Fruit fly (Drosophila melanogaster) whole organism, embryonic: ENCODE results near the gene CG6527.

ENCODE experiments used
- B-H1 ChIP-seq: fragments of 200-800 bp; sonication (Bioruptor generic); IDR thresholded peaks from 3 replicates; pipeline ENCODE4 v1.3.6; 2022; ENCODE audit warnings: missing biosample characterization, missing genetic modification characterization
- CG11085 ChIP-seq: fragments of 200-800 bp; sonication (Bioruptor generic); IDR thresholded peaks from 2 replicates; pipeline ENCODE4 v1.3.6; 2022; ENCODE audit warnings: missing biosample characterization, missing genetic modification characterization
- CG12071 ChIP-seq: fragments of 200-800 bp; sonication (Bioruptor generic); optimal IDR thresholded peaks from 3 replicates; lab custom pipeline; 2018; ENCODE audit warnings: missing biosample characterization, mild to moderate bottlenecking, missing genetic modification characterization
- CG12769 ChIP-seq: fragments of 200-800 bp; sonication (Bioruptor generic); optimal IDR thresholded peaks from 2 replicates; lab custom pipeline; 2019; ENCODE audit warnings: missing biosample characterization, mild to moderate bottlenecking, missing genetic modification characterization, moderate library complexity
- CG12942 ChIP-seq: fragments of 200-800 bp; sonication (Bioruptor generic); optimal IDR thresholded peaks from 3 replicates; lab custom pipeline; 2016; ENCODE audit warnings: missing biosample characterization, missing genetic modification characterization
- CG17186 ChIP-seq: fragments of 200-800 bp; sonication (Bioruptor generic); optimal IDR thresholded peaks from 3 replicates; lab custom pipeline; 2017; ENCODE audit warnings: missing biosample characterization, missing genetic modification reagents, missing genetic modification characterization
- CG17328 ChIP-seq: fragments of 200-800 bp; sonication (Bioruptor generic); IDR thresholded peaks from 2 replicates; pipeline ENCODE4 v1.3.6; 2022; ENCODE audit warnings: missing biosample characterization, missing genetic modification characterization
- CG17568 ChIP-seq: fragments of 200-800 bp; sonication (Bioruptor generic); optimal IDR thresholded peaks from 2 replicates; lab custom pipeline; 2018; ENCODE audit warnings: missing biosample characterization, mild to moderate bottlenecking, missing genetic modification characterization, moderate library complexity
- CG17802 ChIP-seq: fragments of 200-800 bp; sonication (Bioruptor generic); optimal IDR thresholded peaks from 2 replicates; lab custom pipeline; 2018; ENCODE audit warnings: missing biosample characterization, mild to moderate bottlenecking, missing genetic modification characterization, moderate library complexity
- CG30431 ChIP-seq: fragments of 200-800 bp; sonication (Bioruptor generic); optimal IDR thresholded peaks from 2 replicates; lab custom pipeline; 2017; ENCODE audit warnings: missing biosample characterization, missing genetic modification characterization
- CG3065 ChIP-seq: fragments of 200-800 bp; sonication (Bioruptor generic); optimal IDR thresholded peaks from 2 replicates; lab custom pipeline; 2016; ENCODE audit warnings: missing biosample characterization, missing genetic modification characterization
- CG31224 ChIP-seq: fragments of 200-800 bp; sonication (Bioruptor generic); IDR thresholded peaks from 2 replicates; pipeline ENCODE4 v1.3.6; 2022; ENCODE audit warnings: missing biosample characterization, missing genetic modification characterization
- CG31388 ChIP-seq: fragments of 200-800 bp; sonication (Bioruptor generic); optimal IDR thresholded peaks from 2 replicates; lab custom pipeline; 2016; ENCODE audit warnings: missing biosample characterization, missing genetic modification characterization
- CG32767 ChIP-seq: fragments of 200-800 bp; sonication (Bioruptor generic); IDR thresholded peaks from 2 replicates; pipeline ENCODE4 v1.3.6; 2022; ENCODE audit warnings: missing biosample characterization, missing genetic modification characterization
- CG34376 ChIP-seq: fragments of 200-800 bp; sonication (Bioruptor generic); optimal IDR thresholded peaks from 2 replicates; lab custom pipeline; 2018; ENCODE audit warnings: missing biosample characterization, mild to moderate bottlenecking, missing genetic modification characterization
- CG43689 ChIP-seq: fragments of 200-800 bp; sonication (Bioruptor generic); IDR thresholded peaks from 2 replicates; pipeline ENCODE4 v1.3.6; 2022; ENCODE audit warnings: missing biosample characterization, missing genetic modification characterization
- CG8290 ChIP-seq, 3 experiments: fragments of 200-800 bp; sonication (Bioruptor generic); optimal IDR thresholded peaks; 2 replicates each; lab custom pipeline; 2016 to 2019; ENCODE audit warnings: missing biosample characterization in 3 of 3, missing genetic modification characterization in 3 of 3, mild to moderate bottlenecking in 2 of 3, moderate library complexity in 1 of 3
- CG9609 ChIP-seq: fragments of 200-800 bp; sonication (Bioruptor generic); optimal IDR thresholded peaks from 3 replicates; lab custom pipeline; 2016; ENCODE audit warnings: missing biosample characterization, missing genetic modification characterization
- D19A ChIP-seq: fragments of 200-800 bp; optimal IDR thresholded peaks from 3 replicates; lab custom pipeline; 2019; ENCODE audit warnings: missing biosample characterization, mild to moderate bottlenecking, missing genetic modification characterization, moderate library complexity
- Dip3 ChIP-seq: fragments of 200-800 bp; sonication (Bioruptor generic); optimal IDR thresholded peaks from 3 replicates; lab custom pipeline; 2016; ENCODE audit warnings: missing biosample characterization, missing genetic modification characterization
- Doc3 ChIP-seq: fragments of 200-800 bp; sonication (Bioruptor generic); IDR thresholded peaks from 3 replicates; pipeline ENCODE4 v1.3.6; 2022; ENCODE audit warnings: missing biosample characterization, missing genetic modification characterization; ENCODE audit not compliant: partially characterized antibody
- ERR ChIP-seq: fragments of 200-800 bp; sonication (Bioruptor generic); optimal IDR thresholded peaks from 2 replicates; lab custom pipeline; 2016; ENCODE audit warnings: missing biosample characterization, missing genetic modification characterization
- H15 ChIP-seq: fragments of 200-800 bp; sonication (Bioruptor generic); IDR thresholded peaks from 3 replicates; pipeline ENCODE4 v1.3.6; 2022; ENCODE audit warnings: missing biosample characterization, missing genetic modification characterization
- HmgD ChIP-seq: fragments of 200-800 bp; sonication (Bioruptor generic); optimal IDR thresholded peaks from 3 replicates; lab custom pipeline; 2016; ENCODE audit warnings: missing biosample characterization, missing genetic modification characterization
- HmgZ ChIP-seq: fragments of 200-800 bp; sonication (Bioruptor generic); optimal IDR thresholded peaks from 2 replicates; lab custom pipeline; 2018; ENCODE audit warnings: missing biosample characterization, mild to moderate bottlenecking, missing genetic modification characterization
- MTF-1 ChIP-seq: fragments of 200-800 bp; sonication (Bioruptor generic); optimal IDR thresholded peaks from 2 replicates; lab custom pipeline; 2018; ENCODE audit warnings: missing biosample characterization, mild to moderate bottlenecking, missing genetic modification characterization, borderline replicate concordance
- NC2α ChIP-seq: fragments of 200-800 bp; sonication (Bioruptor generic); optimal IDR thresholded peaks from 2 replicates; lab custom pipeline; 2016; ENCODE audit warnings: missing biosample characterization, missing genetic modification characterization
- Neu2 ChIP-seq: fragments of 200-800 bp; sonication (Bioruptor generic); optimal IDR thresholded peaks from 3 replicates; lab custom pipeline; 2016; ENCODE audit warnings: missing biosample characterization, missing genetic modification characterization, borderline replicate concordance
- Opbp ChIP-seq: fragments of 200-800 bp; sonication (Bioruptor generic); IDR thresholded peaks from 3 replicates; pipeline ENCODE4 v1.3.6; 2022; ENCODE audit warnings: missing biosample characterization, missing genetic modification characterization; ENCODE audit not compliant: partially characterized antibody
- Rfx ChIP-seq: fragments of 200-800 bp; sonication (Bioruptor generic); IDR thresholded peaks from 2 replicates; pipeline ENCODE4 v1.3.6; 2022; ENCODE audit warnings: missing biosample characterization, missing genetic modification characterization
- Scr ChIP-seq: fragments of 200-800 bp; sonication (Bioruptor generic); IDR thresholded peaks from 2 replicates; pipeline ENCODE4 v1.3.6; 2022; ENCODE audit warnings: missing biosample characterization, missing genetic modification characterization; ENCODE audit not compliant: partially characterized antibody
- Sin3A ChIP-seq: fragments of >200 bp; optimal IDR thresholded peaks from 2 replicates; lab custom pipeline; 2018
- Sry-β ChIP-seq: fragments of 200-800 bp; sonication (Bioruptor generic); optimal IDR thresholded peaks from 2 replicates; lab custom pipeline; 2018; ENCODE audit warnings: missing biosample characterization, mild to moderate bottlenecking, missing genetic modification characterization, moderate library complexity
- bab2 ChIP-seq: fragments of 200-800 bp; sonication (Bioruptor generic); optimal IDR thresholded peaks from 2 replicates; lab custom pipeline; 2016; ENCODE audit warnings: missing biosample characterization, missing genetic modification characterization
- crol ChIP-seq: fragments of 200-800 bp; sonication (Bioruptor generic); IDR thresholded peaks from 2 replicates; pipeline ENCODE4 v1.3.6; 2022; ENCODE audit warnings: missing biosample characterization, missing genetic modification characterization
- exex ChIP-seq: fragments of 200-800 bp; sonication (Bioruptor generic); optimal IDR thresholded peaks from 4 replicates; lab custom pipeline; 2018; ENCODE audit warnings: missing biosample characterization, mild to moderate bottlenecking, missing genetic modification characterization, moderate library complexity
- eyg ChIP-seq: fragments of 200-800 bp; sonication (Bioruptor generic); optimal IDR thresholded peaks from 3 replicates; lab custom pipeline; 2016; ENCODE audit warnings: missing biosample characterization, missing genetic modification characterization
- fru ChIP-seq: fragments of >200 bp; optimal IDR thresholded peaks from 2 replicates; lab custom pipeline; 2017
- grau ChIP-seq: fragments of 200-800 bp; optimal IDR thresholded peaks from 3 replicates; lab custom pipeline; 2019; ENCODE audit warnings: missing biosample characterization, mild to moderate bottlenecking, missing genetic modification characterization, moderate library complexity
- her ChIP-seq: fragments of 200-800 bp; sonication (Bioruptor generic); optimal IDR thresholded peaks from 2 replicates; lab custom pipeline; 2016; ENCODE audit warnings: missing biosample characterization, missing genetic modification characterization
- jumu ChIP-seq: fragments of 200-800 bp; sonication (Bioruptor generic); optimal IDR thresholded peaks from 3 replicates; lab custom pipeline; 2016; ENCODE audit warnings: missing biosample characterization, missing genetic modification characterization
- kni ChIP-seq: fragments of 200-800 bp; sonication (Bioruptor generic); optimal IDR thresholded peaks from 3 replicates; lab custom pipeline; 2017; ENCODE audit warnings: mild to moderate bottlenecking, missing biosample characterization, missing genetic modification reagents, missing genetic modification characterization
- nerfin-1 ChIP-seq: fragments of 200-800 bp; sonication (Bioruptor generic); optimal IDR thresholded peaks from 3 replicates; lab custom pipeline; 2019; ENCODE audit warnings: missing biosample characterization, mild to moderate bottlenecking, missing genetic modification characterization, moderate library complexity
- pan ChIP-seq, 4 experiments: fragments of >200 bp in 3 of 4; fragments of 200-800 bp in 1 of 4; sonication (Bioruptor generic) in 1 of 4; optimal IDR thresholded peaks in 3 of 4; IDR thresholded peaks in 1 of 4; 2 replicates each; pipeline versions ENCODE4 v1.3.6 to Lab custom; 2017 to 2022; ENCODE audit warnings: missing biosample characterization in 2 of 4, missing genetic modification characterization in 2 of 4, mixed read lengths in 1 of 4
- pnt ChIP-seq: fragments of 200-800 bp; sonication (Bioruptor generic); optimal IDR thresholded peaks from 3 replicates; lab custom pipeline; 2016; ENCODE audit warnings: missing biosample characterization, missing genetic modification characterization
- ranshi ChIP-seq: fragments of 200-800 bp; sonication (Bioruptor generic); IDR thresholded peaks from 2 replicates; pipeline ENCODE4 v1.3.6; 2022; ENCODE audit warnings: missing biosample characterization, missing genetic modification characterization
- sens ChIP-seq: fragments of 200-800 bp; sonication (Bioruptor generic); peaks from one replicate; lab custom pipeline; 2016; ENCODE audit warnings: missing biosample characterization, missing genetic modification characterization
- seq ChIP-seq: fragments of 200-800 bp; sonication (Bioruptor generic); IDR thresholded peaks from 2 replicates; pipeline ENCODE4 v1.3.6; 2022; ENCODE audit warnings: missing biosample characterization, missing genetic modification characterization
- vvl ChIP-seq: fragments of 200-800 bp; sonication (Bioruptor generic); IDR thresholded peaks from 2 replicates; pipeline ENCODE4 v1.3.6; 2022; ENCODE audit warnings: missing biosample characterization, missing genetic modification characterization
- zen2 ChIP-seq: fragments of 200-800 bp; sonication (Bioruptor generic); IDR thresholded peaks from 3 replicates; pipeline ENCODE4 v1.3.6; 2022; ENCODE audit warnings: missing biosample characterization, missing genetic modification characterization; ENCODE audit not compliant: partially characterized antibody
- zfh1 ChIP-seq: fragments of 200-800 bp; sonication (Bioruptor generic); IDR thresholded peaks from 3 replicates; pipeline ENCODE4 v1.3.6; 2022; ENCODE audit warnings: missing biosample characterization, missing genetic modification characterization

Gene CG6527

DNA sequence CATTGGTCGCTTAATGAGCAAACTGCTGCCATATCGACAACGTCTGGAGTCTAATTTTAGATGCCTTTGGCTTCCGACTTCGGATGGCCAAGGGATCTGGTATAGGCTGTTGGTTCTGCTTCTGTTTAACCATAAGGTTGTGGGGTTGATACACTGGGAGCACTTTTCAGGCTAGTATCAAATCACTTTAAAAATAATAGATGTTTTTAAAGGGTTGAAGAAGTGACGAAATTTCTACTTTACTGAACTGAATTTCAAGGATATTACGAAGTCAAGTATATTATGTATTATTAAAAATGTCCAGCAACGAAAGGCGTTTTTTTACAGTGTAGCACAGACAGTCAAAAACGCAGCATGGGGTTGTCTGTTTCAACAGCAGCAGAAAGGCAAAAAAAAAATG, 4.4 kb downstream of the CG6527 start (continued):
- TF ChIP-seq CG17802 (tag; lab: Kevin White, UChicago) (peak; percentile 57), pan (optimal IDR thresholded peaks at IDR 0.05; lab: Kevin White, UChicago) (no peak), pan (GFP tag; optimal IDR thresholded peaks at IDR 0.05 in 1 of 2, IDR thresholded peaks at IDR 0.05 in 1 of 2) (peak in 1 of 2 experiments; percentile 89), CG17568 (GFP tag; lab: Kevin White, UChicago) (peak; percentile 68), Scr (GFP tag; lab: Robert Waterston, UW) (no peak), CG31224 (peak; percentile 59), vvl (peak; percentile 94), fru (lab: Kevin White, UChicago) (no peak), CG34376 (GFP tag; lab: Kevin White, UChicago) (no peak), MTF-1 (peak; percentile 88), CG17186 (GFP tag; lab: Kevin White, UChicago) (peak; percentile 33), grau (tag; lab: Kevin White, UChicago) (peak; percentile 83), zfh1 (GFP tag; lab: Robert Waterston, UW) (peak; percentile 91), ranshi (GFP tag; lab: Robert Waterston, UW) (peak; percentile 77), H15 (peak; percentile 82), Opbp (no peak), her (GFP tag; lab: Kevin White, UChicago) (peak; percentile 41), HmgD (GFP tag; lab: Kevin White, UChicago) (no peak), D19A (tag; lab: Kevin White, UChicago) (peak; percentile 91), CG12769 (tag; lab: Kevin White, UChicago) (peak; percentile 78), zen2 (no peak), Rfx (GFP tag; lab: Robert Waterston, UW) (peak; percentile 62), crol (0 out of 2 replicates have a peak, but pooled peaks have one; percentile 25), CG43689 (GFP tag; lab: Robert Waterston, UW) (0 out of 2 replicates have a peak, but pooled peaks have one; percentile 12), Sry-β (GFP tag; lab: Kevin White, UChicago) (peak; percentile 53), CG12942 (GFP tag; lab: Kevin White, UChicago) (peak; percentile 66), seq (peak; percentile 82), Sin3A (lab: Kevin White, UChicago) (no peak), CG8290 (GFP tag; optimal IDR thresholded peaks at IDR 0.05; lab: Kevin White, UChicago) (peak; percentile 67), CG8290 (tag; optimal IDR thresholded peaks at IDR 0.05; lab: Kevin White, UChicago) (peak; percentile 36 to 64), eyg (GFP tag; lab: Kevin White, UChicago) (no peak), Doc3 (no peak), HmgZ (tag; lab: Kevin White, UChicago) (peak; percentile 46), CG9609 (GFP tag; lab: Kevin White, UChicago) (peak; percentile 50), bab2 (peak; percentile 84), Dip3 (GFP tag; lab: Kevin White, UChicago) (peak; percentile 2), CG17328 (GFP tag; lab: Robert Waterston, UW) (peak; percentile 87), CG31388 (GFP tag; lab: Kevin White, UChicago) (peak; percentile 75), jumu (GFP tag; lab: Kevin White, UChicago) (peak; percentile 59), CG12071 (GFP tag; lab: Kevin White, UChicago) (peak; percentile 82), CG30431 (GFP tag; lab: Kevin White, UChicago) (peak; percentile 66), B-H1 (GFP tag; lab: Robert Waterston, UW) (peak; percentile 78), exex (tag; lab: Kevin White, UChicago) (peak; percentile 4), Neu2 (GFP tag; lab: Kevin White, UChicago) (peak; percentile 4), kni (GFP tag; lab: Kevin White, UChicago) (peak; percentile 30), sens (peak; percentile 99), CG3065 (peak; percentile 41), CG11085 (GFP tag; lab: Robert Waterston, UW) (peak; percentile 39; the same call in 1 of the 2 replicates), NC2α (peak; percentile 54), nerfin-1 (tag; lab: Kevin White, UChicago) (peak; percentile 82), pnt (GFP tag; lab: Kevin White, UChicago) (peak; percentile 77), CG32767 (peak; percentile 65; the same call in 1 of the 2 replicates), ERR (GFP tag; lab: Kevin White, UChicago) (peak; percentile 53)
